Worm (Caenorhabditis elegans) whole organism, L4/young adult: ENCODE results near the gene srsx-21.

ENCODE experiments used
- W03F9.2 ChIP-seq: fragments of 150-350 bp; optimal IDR thresholded peaks from 2 replicates; lab custom pipeline; 2014; ENCODE audit warnings: missing biosample characterization, missing genetic modification characterization
- dao-5 ChIP-seq: sonication (generic microtip); optimal IDR thresholded peaks from 2 replicates; lab custom pipeline; 2016; ENCODE audit warnings: missing genotype, missing genetic modification characterization, moderate library complexity, missing compliant biosample characterization
- him-1 ChIP-seq: sonication (generic microtip); optimal IDR thresholded peaks from 2 replicates; lab custom pipeline; 2016; ENCODE audit warnings: missing genotype, missing genetic modification reagents, missing genetic modification characterization, missing compliant biosample characterization

Gene srsx-21

DNA sequence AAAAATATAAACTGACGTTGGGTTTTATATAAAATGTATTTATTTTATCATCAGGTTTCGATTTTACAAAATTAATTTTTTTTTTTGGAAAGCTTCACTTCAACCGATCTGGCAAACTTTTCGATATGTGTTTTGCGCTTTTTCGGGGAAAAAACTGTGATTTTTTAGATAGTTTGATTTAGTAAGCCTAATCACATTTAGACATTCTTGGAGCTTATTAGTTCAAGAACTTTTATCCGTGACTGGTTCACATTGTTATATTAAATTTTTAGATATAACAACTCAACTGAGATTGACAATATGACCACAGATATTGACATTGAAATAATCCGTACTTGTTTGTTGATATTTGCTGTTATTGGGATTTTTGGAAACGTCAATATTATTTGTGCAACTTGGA is at the start of gene srsx-21:
Gene srsx-21 (plus strand): TSS at position 301 of the 400 bp plus-strand sequence.
- TF ChIP-seq him-1 (tag; lab: Kevin White, UChicago) = no peak
- TF ChIP-seq W03F9.2 = no peak
- no peak for TF ChIP-seq dao-5 (tag; lab: Kevin White, UChicago)

DNA sequence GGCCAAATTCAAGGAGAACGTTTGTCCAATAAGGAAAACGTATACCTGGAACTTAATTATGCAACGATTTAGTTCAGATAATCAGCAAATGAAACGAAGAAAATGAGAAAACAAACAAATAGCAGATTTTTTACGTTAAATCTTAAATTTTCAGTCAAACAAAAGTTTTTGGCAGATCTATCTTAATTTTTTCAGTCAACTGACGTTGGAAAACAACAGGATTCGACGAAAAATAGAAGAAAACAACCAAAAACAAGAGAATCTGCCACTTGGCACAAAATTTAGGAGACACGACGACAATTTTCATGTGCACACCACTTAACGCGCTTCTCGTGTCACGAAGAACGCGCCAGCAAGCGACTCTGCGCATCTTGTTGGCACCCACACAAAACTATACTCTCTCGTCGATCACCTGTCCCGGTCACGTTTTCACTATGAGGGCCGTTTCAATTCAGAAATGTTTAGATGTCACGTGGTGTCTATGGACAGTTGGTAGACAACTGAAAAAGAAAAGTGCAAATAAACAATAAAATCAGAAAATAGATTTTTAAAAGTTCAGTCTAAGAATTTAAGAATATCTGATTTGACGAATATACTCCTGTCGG is 48.0 kb upstream of the srsx-21 start, which contains the start of gene ztf-7:
Gene ztf-7 (minus strand): TSS at position 51 of the 605 bp plus-strand sequence.
- peak; percentile 96 for TF ChIP-seq W03F9.2
- TF ChIP-seq dao-5 (tag; lab: Kevin White, UChicago) = no peak
- peak; percentile 68 for TF ChIP-seq him-1 (tag; lab: Kevin White, UChicago)

DNA sequence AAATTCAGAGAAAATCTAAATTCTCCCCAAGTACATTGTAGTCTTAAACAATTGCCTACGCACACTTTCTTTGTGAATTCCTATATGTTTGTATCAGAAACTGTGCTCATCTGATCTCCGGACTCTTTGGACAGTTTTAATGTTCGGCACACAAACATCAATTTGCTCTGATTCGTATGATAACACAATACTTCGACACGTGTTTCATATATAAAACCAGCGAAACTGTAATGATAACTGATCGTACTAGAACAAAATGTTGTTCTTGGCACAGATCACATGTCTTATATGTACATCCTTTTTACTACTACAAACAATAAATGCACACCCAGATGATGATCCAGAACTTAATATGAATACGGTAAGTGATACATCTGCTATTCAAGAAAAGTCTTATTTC is 46.4 kb upstream of the srsx-21 start, which contains the start of gene lipl-2:
Gene lipl-2 (plus strand): TSS at position 236 of the 400 bp plus-strand sequence.
- no peak for TF ChIP-seq him-1 (tag; lab: Kevin White, UChicago)

DNA sequence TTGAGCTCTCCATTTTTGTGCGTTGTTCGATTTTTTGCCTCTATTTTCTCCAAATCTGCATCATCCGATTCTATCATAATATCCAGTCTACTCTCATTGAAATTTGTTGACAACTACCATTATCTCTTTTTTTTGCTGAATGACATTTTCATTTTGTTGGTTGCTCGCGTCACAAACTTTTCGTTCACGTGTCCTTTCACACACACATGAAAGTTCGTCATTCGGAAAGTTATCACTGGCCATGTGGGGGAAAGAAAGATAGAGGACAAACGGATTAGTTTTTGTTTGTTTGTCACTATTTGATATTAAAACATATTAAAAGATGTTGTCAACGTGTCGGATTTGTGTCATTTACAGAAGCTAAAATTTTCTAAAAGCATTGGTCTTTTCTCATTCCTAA is 42.8 kb upstream of the srsx-21 start:
- no peak for TF ChIP-seq dao-5 (tag; lab: Kevin White, UChicago)

- TF ChIP-seq dao-5 (tag; lab: Kevin White, UChicago) (no peak), him-1 (tag; lab: Kevin White, UChicago) (no peak)
Observed at ce11 chrV:9796002-9796401, 41.8 kb upstream of the srsx-21 start.

DNA sequence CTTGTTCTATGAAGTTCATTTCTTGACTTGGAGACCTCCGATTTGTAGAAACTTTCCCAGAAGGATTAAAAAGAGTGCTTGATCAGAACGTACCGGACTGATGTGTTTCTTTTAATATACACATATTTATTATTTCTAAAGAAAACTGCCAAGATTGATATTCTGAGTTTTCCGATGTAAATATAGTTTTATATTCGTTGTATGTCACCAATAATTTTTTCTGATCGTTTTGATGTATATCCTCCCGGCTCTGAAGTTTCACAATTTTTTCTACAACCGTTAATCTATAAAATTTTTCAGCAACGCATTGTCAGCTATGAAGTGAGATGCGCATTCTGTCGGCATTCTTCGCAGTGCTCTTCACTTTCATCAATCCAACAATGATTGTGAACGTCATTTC is 41.2 kb upstream of the srsx-21 start, which contains the start of gene F46B6.9:
Gene F46B6.9 (plus strand): TSS at position 301 of the 400 bp plus-strand sequence.
- TF ChIP-seq dao-5 (tag; lab: Kevin White, UChicago) = no peak
- no peak for TF ChIP-seq W03F9.2
- no peak for TF ChIP-seq him-1 (tag; lab: Kevin White, UChicago)

ce11 chrV:9798212-9798611 is 39.6 kb upstream of the srsx-21 start:
- no peak for TF ChIP-seq W03F9.2
- no peak for TF ChIP-seq him-1 (tag; lab: Kevin White, UChicago)
- no peak for TF ChIP-seq dao-5 (tag; lab: Kevin White, UChicago)

ce11 chrV:9799076-9799475 is 38.7 kb upstream of the srsx-21 start, which contains the start of gene F46B6.13:
F46B6.13 (minus strand) TSS chrV:9799176.
- TF ChIP-seq him-1 (tag; lab: Kevin White, UChicago) = no peak
- no peak for TF ChIP-seq W03F9.2

ce11 chrV:9801965-9802364 is 35.8 kb upstream of the srsx-21 start, which contains the start of gene F46B6.10:
F46B6.10 (minus strand) TSS chrV:9802065.
- TF ChIP-seq dao-5 (tag; lab: Kevin White, UChicago) (no peak), W03F9.2 (no peak), him-1 (tag; lab: Kevin White, UChicago) (no peak)

ce11 chrV:9803176-9803575 is 34.6 kb upstream of the srsx-21 start, which contains the start of gene sru-39:
sru-39 (plus strand) TSS chrV:9803476.
- no peak for TF ChIP-seq him-1 (tag; lab: Kevin White, UChicago)
- TF ChIP-seq dao-5 (tag; lab: Kevin White, UChicago) = no peak
- no peak for TF ChIP-seq W03F9.2

ce11 chrV:9805161-9805560 is 32.6 kb upstream of the srsx-21 start, which contains the start of gene sru-37:
sru-37 (plus strand) TSS chrV:9805461.
- TF ChIP-seq W03F9.2 = no peak

- TF ChIP-seq dao-5 (tag; lab: Kevin White, UChicago) = no peak
- TF ChIP-seq him-1 (tag; lab: Kevin White, UChicago) = no peak
- no peak for TF ChIP-seq W03F9.2
Observed at ce11 chrV:9811154-9811553, 26.6 kb upstream of the srsx-21 start, which contains the start of gene sru-29. sru-29 (plus strand) TSS chrV:9811454.

- TF ChIP-seq W03F9.2 = no peak
Observed at ce11 chrV:9812216-9812615, 25.6 kb upstream of the srsx-21 start.

ce11 chrV:9813527-9813926 is 24.3 kb upstream of the srsx-21 start, which contains the start of gene sru-30:
sru-30 (plus strand) TSS chrV:9813827.
- no peak for TF ChIP-seq W03F9.2
- no peak for TF ChIP-seq him-1 (tag; lab: Kevin White, UChicago)
- TF ChIP-seq dao-5 (tag; lab: Kevin White, UChicago) = no peak

ce11 chrV:9816390-9816789 is 21.4 kb upstream of the srsx-21 start, which contains the start of gene sru-31:
sru-31 (plus strand) TSS chrV:9816690.
- TF ChIP-seq W03F9.2 = no peak
